Worm (Caenorhabditis elegans): ENCODE results near the gene C05C12.6.

- TF ChIP-seq ztf-29 (GFP tag; IDR thresholded peaks at IDR 0.05): no peak
- TF ChIP-seq flt-1 (GFP tag; IDR thresholded peaks at IDR 0.05): no peak
Observed at ce11 chrIV:11229013-11229412, 12.3 kb downstream of the C05C12.6 start.

Data from whole organism, midembryonic.